Fruit fly (Drosophila melanogaster) whole organism, prepupa: ENCODE data around the gene CG16717.

ENCODE experiments used
- Blimp-1 ChIP-seq: fragments of 200-800 bp; sonication (Bioruptor generic); optimal IDR thresholded peaks from 3 replicates; lab custom pipeline; 2017; ENCODE audit warnings: missing biosample characterization, missing genetic modification characterization, mild to moderate bottlenecking, moderate library complexity, missing genetic modification reagents
- CG10669 ChIP-seq: fragments of 200-800 bp; sonication (Bioruptor generic); optimal IDR thresholded peaks from 3 replicates; lab custom pipeline; 2018; ENCODE audit warnings: missing biosample characterization, mild to moderate bottlenecking, missing genetic modification characterization, moderate library complexity
- CG11294 ChIP-seq: fragments of 200-800 bp; sonication (Bioruptor generic); IDR thresholded peaks from 2 replicates; pipeline ENCODE4 v1.3.6; 2022; ENCODE audit warnings: missing biosample characterization, missing genetic modification characterization
- CG11762 ChIP-seq: fragments of 200-800 bp; sonication (Bioruptor generic); optimal IDR thresholded peaks from 3 replicates; lab custom pipeline; 2016; ENCODE audit warnings: missing biosample characterization, missing genetic modification characterization; ENCODE audit not compliant: insufficient read depth
- CG11902 ChIP-seq: fragments of 200-800 bp; sonication (Bioruptor generic); optimal IDR thresholded peaks from 3 replicates; lab custom pipeline; 2016; ENCODE audit warnings: missing biosample characterization, missing genetic modification characterization
- CG15336 ChIP-seq: fragments of 200-800 bp; sonication (Bioruptor generic); IDR thresholded peaks from 2 replicates; pipeline ENCODE4 v1.3.6; 2022; ENCODE audit warnings: missing biosample characterization, missing genetic modification characterization
- CG16779 ChIP-seq: fragments of 200-800 bp; sonication (Bioruptor generic); optimal IDR thresholded peaks from 3 replicates; lab custom pipeline; 2017; ENCODE audit warnings: missing biosample characterization, mild to moderate bottlenecking, missing genetic modification characterization
- CG3032 ChIP-seq: fragments of 200-800 bp; optimal IDR thresholded peaks from 2 replicates; lab custom pipeline; 2019; ENCODE audit warnings: missing biosample characterization, mild to moderate bottlenecking, missing genetic modification characterization, moderate library complexity
- CG31627 ChIP-seq: fragments of 200-800 bp; sonication (Bioruptor generic); optimal IDR thresholded peaks from 3 replicates; lab custom pipeline; 2016; ENCODE audit warnings: missing biosample characterization, missing genetic modification characterization
- CG32006 ChIP-seq: fragments of 200-800 bp; sonication (Bioruptor generic); optimal IDR thresholded peaks from 3 replicates; lab custom pipeline; 2017; ENCODE audit warnings: missing biosample characterization, mild to moderate bottlenecking, missing genetic modification characterization
- CG34406 ChIP-seq: fragments of 200-800 bp; sonication (Bioruptor generic); optimal IDR thresholded peaks from 3 replicates; lab custom pipeline; 2016; ENCODE audit warnings: missing biosample characterization, missing genetic modification characterization
- CG4318 ChIP-seq: fragments of 200-800 bp; sonication (Bioruptor generic); optimal IDR thresholded peaks from 3 replicates; lab custom pipeline; 2017; ENCODE audit warnings: missing biosample characterization, mild to moderate bottlenecking, missing genetic modification characterization
- CG6163 ChIP-seq: fragments of 200-800 bp; sonication (Bioruptor generic); IDR thresholded peaks from 3 replicates; pipeline ENCODE4 v1.3.6; 2022; ENCODE audit warnings: missing biosample characterization, missing genetic modification characterization
- CG6276 ChIP-seq: fragments of 200-800 bp; sonication (Bioruptor generic); optimal IDR thresholded peaks from 2 replicates; lab custom pipeline; 2017; ENCODE audit warnings: missing biosample characterization, mild to moderate bottlenecking, missing genetic modification characterization
- CG6792 ChIP-seq: fragments of 200-800 bp; sonication (Bioruptor generic); optimal IDR thresholded peaks from 3 replicates; lab custom pipeline; 2016; ENCODE audit warnings: missing biosample characterization, missing genetic modification characterization
- CG6854 ChIP-seq: fragments of 200-800 bp; sonication (Bioruptor generic); optimal IDR thresholded peaks from 2 replicates; lab custom pipeline; 2017; ENCODE audit warnings: missing biosample characterization, mild to moderate bottlenecking, missing genetic modification characterization
- CG8119 ChIP-seq: fragments of 200-800 bp; sonication (Bioruptor generic); IDR thresholded peaks from 3 replicates; pipeline ENCODE4 v1.3.6; 2022; ENCODE audit warnings: missing biosample characterization, missing genetic modification characterization
- CG8319 ChIP-seq: fragments of 200-800 bp; sonication (Bioruptor generic); optimal IDR thresholded peaks from 3 replicates; lab custom pipeline; 2016; ENCODE audit warnings: missing biosample characterization, missing genetic modification characterization
- Eip75B ChIP-seq: fragments of 200-800 bp; sonication (Bioruptor generic); optimal IDR thresholded peaks from 3 replicates; lab custom pipeline; 2016; ENCODE audit warnings: missing biosample characterization, missing genetic modification characterization
- Eip78C ChIP-seq: fragments of 200-800 bp; sonication (Bioruptor generic); peaks from one replicate; lab custom pipeline; 2016; ENCODE audit warnings: missing biosample characterization, missing genetic modification characterization
- Ets96B ChIP-seq: fragments of 200-800 bp; optimal IDR thresholded peaks from 2 replicates; lab custom pipeline; 2019; ENCODE audit warnings: missing biosample characterization, mild to moderate bottlenecking, missing genetic modification characterization, moderate library complexity
- Gug ChIP-seq: fragments of 200-800 bp; sonication (Bioruptor generic); IDR thresholded peaks from 2 replicates; pipeline ENCODE4 v1.3.6; 2022; ENCODE audit warnings: missing biosample characterization, missing genetic modification characterization
- Hr38 ChIP-seq: sonication (Bioruptor generic); optimal IDR thresholded peaks from 2 replicates; lab custom pipeline; 2016; ENCODE audit warnings: missing biosample characterization, missing genetic modification characterization
- Hr39 ChIP-seq: fragments of 200-800 bp; sonication (Bioruptor generic); optimal IDR thresholded peaks from 2 replicates; lab custom pipeline; 2016; ENCODE audit warnings: missing biosample characterization, missing genetic modification characterization
- Hr4 ChIP-seq: fragments of 200-800 bp; sonication (Bioruptor generic); optimal IDR thresholded peaks from 3 replicates; lab custom pipeline; 2016; ENCODE audit warnings: missing biosample characterization, missing genetic modification characterization
- Smox ChIP-seq: fragments of 200-800 bp; sonication (Bioruptor generic); optimal IDR thresholded peaks from 3 replicates; lab custom pipeline; 2016; ENCODE audit warnings: missing biosample characterization, missing genetic modification characterization
- Sox102F ChIP-seq: fragments of 200-800 bp; sonication (Bioruptor generic); optimal IDR thresholded peaks from 2 replicates; lab custom pipeline; 2016; ENCODE audit warnings: missing biosample characterization, mild to moderate bottlenecking, missing genetic modification characterization
- Sox14 ChIP-seq: fragments of 200-800 bp; sonication (Bioruptor generic); optimal IDR thresholded peaks from 3 replicates; lab custom pipeline; 2016; ENCODE audit warnings: missing biosample characterization, missing genetic modification characterization
- Sox15 ChIP-seq: fragments of 200-800 bp; sonication (Bioruptor generic); optimal IDR thresholded peaks from 3 replicates; lab custom pipeline; 2016; ENCODE audit warnings: missing biosample characterization, missing genetic modification characterization
- achi ChIP-seq: fragments of 200-800 bp; sonication (Bioruptor generic); optimal IDR thresholded peaks from 3 replicates; lab custom pipeline; 2016; ENCODE audit warnings: missing biosample characterization, missing genetic modification characterization
- acj6 ChIP-seq: fragments of 200-800 bp; sonication (Bioruptor generic); optimal IDR thresholded peaks from 3 replicates; lab custom pipeline; 2016; ENCODE audit warnings: missing biosample characterization, missing genetic modification characterization
- cyc ChIP-seq: fragments of 200-800 bp; sonication (Bioruptor generic); optimal IDR thresholded peaks from 3 replicates; lab custom pipeline; 2016; ENCODE audit warnings: missing biosample characterization, missing genetic modification characterization
- dac ChIP-seq: fragments of 200-800 bp; sonication (Bioruptor generic); optimal IDR thresholded peaks from 2 replicates; lab custom pipeline; 2017; ENCODE audit warnings: missing biosample characterization, mild to moderate bottlenecking, missing genetic modification characterization
- dsx ChIP-seq: fragments of 200-800 bp; optimal IDR thresholded peaks from 3 replicates; lab custom pipeline; 2019; ENCODE audit warnings: missing biosample characterization, mild to moderate bottlenecking, missing genetic modification characterization, moderate library complexity; ENCODE audit not compliant: poor library complexity, severe bottlenecking
- eg ChIP-seq: fragments of 200-800 bp; sonication (Bioruptor generic); IDR thresholded peaks from 3 replicates; pipeline ENCODE4 v1.3.6; 2022; ENCODE audit warnings: missing biosample characterization, missing genetic modification characterization
- esn ChIP-seq: fragments of 200-800 bp; sonication (Bioruptor generic); optimal IDR thresholded peaks from 2 replicates; lab custom pipeline; 2016; ENCODE audit warnings: missing biosample characterization, mild to moderate bottlenecking, missing genetic modification characterization, moderate library complexity
- fd85E ChIP-seq: fragments of 200-800 bp; sonication (Bioruptor generic); optimal IDR thresholded peaks from 3 replicates; lab custom pipeline; 2016; ENCODE audit warnings: missing biosample characterization, missing genetic modification characterization
- fkh ChIP-seq: fragments of 200-800 bp; sonication (Bioruptor generic); optimal IDR thresholded peaks from 3 replicates; lab custom pipeline; 2017; ENCODE audit warnings: missing biosample characterization, mild to moderate bottlenecking, missing genetic modification characterization, moderate library complexity
- lz ChIP-seq: fragments of 200-800 bp; sonication (Bioruptor generic); optimal IDR thresholded peaks from 3 replicates; lab custom pipeline; 2016; ENCODE audit warnings: missing biosample characterization, missing genetic modification characterization
- pdm3 ChIP-seq: fragments of 200-800 bp; sonication (Bioruptor generic); optimal IDR thresholded peaks from 3 replicates; lab custom pipeline; 2016; ENCODE audit warnings: missing biosample characterization, missing genetic modification characterization
- salr ChIP-seq, 2 experiments: fragments of 200-800 bp; sonication (Bioruptor generic); optimal IDR thresholded peaks; 3 replicates each; lab custom pipeline; 2016 to 2018; ENCODE audit warnings: missing biosample characterization in 2 of 2, missing genetic modification characterization in 2 of 2, mild to moderate bottlenecking in 1 of 2
- ss ChIP-seq, 2 experiments: fragments of 200-800 bp; sonication (Bioruptor generic); optimal IDR thresholded peaks; 2 replicates in 1 of 2; 3 replicates in 1 of 2; lab custom pipeline; 2017 to 2018; ENCODE audit warnings: mild to moderate bottlenecking in 2 of 2, missing biosample characterization in 2 of 2, missing genetic modification characterization in 2 of 2, moderate library complexity in 1 of 2
- vri ChIP-seq: fragments of 200-800 bp; sonication (Bioruptor generic); optimal IDR thresholded peaks from 3 replicates; lab custom pipeline; 2016; ENCODE audit warnings: missing biosample characterization, mild to moderate bottlenecking, missing genetic modification characterization

The CG16717 gene

DNA sequence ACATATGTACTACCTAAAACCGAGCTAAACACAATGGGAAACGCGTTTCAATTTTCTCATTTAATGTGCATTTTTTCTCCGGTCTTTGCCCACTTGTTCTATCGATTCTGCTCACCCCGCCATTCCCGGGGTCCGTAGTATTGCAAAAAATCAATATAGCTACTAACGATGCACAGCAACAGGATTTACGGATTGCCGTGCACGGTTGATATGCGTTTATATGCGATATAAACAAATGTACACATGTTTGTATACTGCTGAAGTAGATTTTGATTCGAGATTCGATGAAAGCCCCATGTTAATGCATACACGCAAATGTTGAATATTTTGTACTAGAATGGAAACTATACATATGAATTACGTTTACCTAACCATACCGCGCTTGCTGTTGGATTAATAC, 38.1 kb downstream of the CG16717 start:
- TF ChIP-seq ss (GFP tag; optimal IDR thresholded peaks at IDR 0.05; lab: Kevin White, UChicago) (no peak), CG4318 (GFP tag; lab: Kevin White, UChicago) (no peak), CG16779 (tag; lab: Kevin White, UChicago) (peak; percentile 14), Hr38 (no peak), Eip75B (GFP tag; lab: Kevin White, UChicago) (no peak)
- TF ChIP-seq, all 60 proteins: peak for 1

DNA sequence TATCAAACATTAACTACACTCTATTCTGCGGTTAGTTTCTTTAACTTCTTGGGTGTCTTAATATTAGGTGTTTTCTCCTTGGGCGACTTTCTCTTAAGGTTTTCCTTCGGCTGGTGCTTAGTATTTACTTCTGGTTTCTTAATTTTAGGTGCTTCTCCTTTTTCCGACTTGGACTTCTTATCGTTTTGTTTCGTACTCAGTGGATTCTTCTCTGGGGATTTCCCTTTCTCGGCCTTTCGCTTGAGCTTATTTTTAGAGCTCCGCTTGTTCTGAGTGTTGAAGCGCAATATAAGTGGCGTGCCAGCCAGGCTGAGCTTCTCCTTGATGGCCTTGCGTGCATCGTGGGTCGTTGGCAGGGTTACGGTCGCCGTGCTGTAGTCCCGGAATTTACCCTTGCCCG, 38.8 kb downstream of the CG16717 start:
- no peak for TF ChIP-seq esn

DNA sequence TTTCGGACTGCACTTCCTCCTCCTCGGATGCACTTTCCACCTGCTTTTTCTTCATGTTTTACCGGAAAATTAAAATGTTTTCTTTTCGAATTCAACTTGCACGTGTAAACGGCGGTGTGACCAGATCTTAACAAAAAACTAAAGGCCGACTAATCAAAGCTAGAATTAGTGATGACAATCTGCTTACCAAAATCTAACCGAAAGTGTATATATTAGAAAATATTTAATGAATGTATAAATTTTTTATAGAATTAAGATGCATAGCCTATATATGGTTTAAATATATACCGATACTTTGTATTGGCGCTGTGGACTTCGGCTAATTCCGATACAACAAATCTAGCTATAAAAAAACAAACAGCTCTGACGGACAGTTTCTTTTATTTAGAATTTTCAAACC, 39.9 kb downstream of the CG16717 start, which contains the start of the genes CG18178 and CG14174:
TSS of gene CG18178 (minus strand) at position 216 of the 400 bp plus-strand sequence.
TSS of gene CG14174 (plus strand) at position 400 of the 400 bp plus-strand sequence.
- peak; percentile 51 for TF ChIP-seq Sox14 (GFP tag; lab: Kevin White, UChicago)
- no peak for TF ChIP-seq Smox (GFP tag; lab: Kevin White, UChicago)
- TF ChIP-seq CG6792 (GFP tag; lab: Kevin White, UChicago): peak; percentile 15
- peak; percentile 41 for TF ChIP-seq CG11902 (GFP tag; lab: Kevin White, UChicago)
- peak; percentile 55 for TF ChIP-seq acj6 (GFP tag; lab: Kevin White, UChicago)
- TF ChIP-seq esn: peak; percentile 60
- peak; percentile 37 for TF ChIP-seq Hr39 (GFP tag; lab: Kevin White, UChicago)
- TF ChIP-seq CG15336 (GFP tag; lab: Robert Waterston, UW): peak; percentile 56; the same call in 1 of the 2 replicates
- TF ChIP-seq CG6854 (GFP tag; lab: Kevin White, UChicago): peak; percentile 5
- no peak for TF ChIP-seq fd85E (GFP tag; lab: Kevin White, UChicago)
- peak; percentile 24; the same call in 1 of the 2 replicates for TF ChIP-seq Gug
- no peak for TF ChIP-seq Hr4 (GFP tag; lab: Kevin White, UChicago)
- TF ChIP-seq CG6276 (GFP tag; lab: Kevin White, UChicago): no peak
- peak; percentile 61 for TF ChIP-seq dsx
- TF ChIP-seq Sox102F (GFP tag; lab: Kevin White, UChicago): no peak
- no peak for TF ChIP-seq Eip78C
- peak; percentile 32; the same call in 1 of the 3 replicates for TF ChIP-seq eg (GFP tag; lab: Robert Waterston, UW)
- peak in 1 of 2 experiments; percentile 36 for TF ChIP-seq salr (GFP tag; optimal IDR thresholded peaks at IDR 0.05; lab: Kevin White, UChicago)
- peak; percentile 38 for TF ChIP-seq lz
- no peak for TF ChIP-seq Blimp-1
- TF ChIP-seq cyc (GFP tag; lab: Kevin White, UChicago): peak; percentile 54
- TF ChIP-seq CG11294: peak; percentile 36; the same call in 1 of the 2 replicates
- TF ChIP-seq achi (GFP tag; lab: Kevin White, UChicago): no peak
- peak; percentile 30 for TF ChIP-seq CG31627
- peak; percentile 50 for TF ChIP-seq CG34406 (GFP tag; lab: Kevin White, UChicago)
- peak; percentile 37 for TF ChIP-seq CG11762 (GFP tag; lab: Kevin White, UChicago)
- TF ChIP-seq CG3032: peak; percentile 78
- TF ChIP-seq Sox15 (GFP tag; lab: Kevin White, UChicago): peak; percentile 44
- no peak for TF ChIP-seq vri
- 0 out of 3 replicates have a peak, but pooled peaks have one; percentile 29 for TF ChIP-seq CG6163 (GFP tag; lab: Robert Waterston, UW)
- peak; percentile 69 for TF ChIP-seq Ets96B (tag; lab: Kevin White, UChicago)
- TF ChIP-seq, all 60 proteins: peak for 22

DNA sequence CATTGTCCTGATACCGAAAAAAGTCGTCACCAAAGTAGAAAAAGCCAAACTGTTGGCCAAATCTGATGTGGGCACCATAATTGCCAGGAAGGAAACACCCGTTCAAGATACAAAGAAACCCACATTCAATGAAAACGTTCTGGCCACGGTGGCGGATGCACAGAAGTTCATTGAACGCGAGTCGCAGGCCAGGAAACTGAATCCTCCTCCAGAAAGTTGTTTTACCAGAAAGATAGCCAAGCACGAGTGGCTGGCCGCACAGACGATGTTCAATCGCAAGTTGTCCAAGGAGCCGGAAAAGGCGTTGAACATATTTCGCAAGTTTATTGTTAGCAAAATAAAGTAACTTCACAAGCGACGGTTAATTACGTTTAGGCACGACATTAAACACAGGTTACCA, 41.1 kb downstream of the CG16717 start:
- TF ChIP-seq CG15336 (GFP tag; lab: Robert Waterston, UW) (no peak), CG31627 (no peak), CG11902 (GFP tag; lab: Kevin White, UChicago) (no peak), pdm3 (GFP tag; lab: Kevin White, UChicago) (no peak), CG8319 (GFP tag; lab: Kevin White, UChicago) (no peak), Sox102F (GFP tag; lab: Kevin White, UChicago) (no peak), esn (no peak), CG32006 (GFP tag; lab: Kevin White, UChicago) (no peak), CG11762 (GFP tag; lab: Kevin White, UChicago) (no peak), CG8119 (GFP tag; lab: Robert Waterston, UW) (no peak), dac (no peak), CG10669 (GFP tag; lab: Kevin White, UChicago) (no peak), fkh (GFP tag; lab: Kevin White, UChicago) (no peak), CG16779 (tag; lab: Kevin White, UChicago) (no peak), achi (GFP tag; lab: Kevin White, UChicago) (no peak)
- TF ChIP-seq, all 60 proteins: peak for 0
